Worm (Caenorhabditis elegans) whole organism, early embryonic: ENCODE data around the gene mrpl-48.

Experiments
- B0310.2 ChIP-seq: sonication (generic microtip); optimal IDR thresholded peaks from 2 replicates; lab custom pipeline; 2016; ENCODE audit warnings: mild to moderate bottlenecking, missing genetic modification characterization, missing compliant biosample characterization
- F13C5.2 ChIP-seq: sonication (generic microtip); optimal IDR thresholded peaks from 2 replicates; lab custom pipeline; 2017; ENCODE audit warnings: mild to moderate bottlenecking, missing genetic modification characterization, inconsistent platforms, missing compliant biosample characterization
- aly-1 ChIP-seq: sonication (generic microtip); optimal IDR thresholded peaks from 2 replicates; lab custom pipeline; 2016; ENCODE audit warnings: missing genetic modification characterization, missing compliant biosample characterization
- ama-1 ChIP-seq: fragments of 150-350 bp; optimal IDR thresholded peaks from 2 replicates; lab custom pipeline; 2014
- ceh-13 ChIP-seq: fragments of 200-800 bp; sonication (Bioruptor generic); optimal IDR thresholded peaks from 2 replicates; lab custom pipeline; 2018; ENCODE audit warnings: mild to moderate bottlenecking, missing genetic modification characterization, missing compliant biosample characterization
- ceh-36 ChIP-seq: sonication (generic microtip); optimal IDR thresholded peaks from 2 replicates; lab custom pipeline; 2016; ENCODE audit warnings: missing genetic modification characterization, inconsistent platforms, missing compliant biosample characterization
- ets-7 ChIP-seq: sonication (generic microtip); optimal IDR thresholded peaks from 2 replicates; lab custom pipeline; 2016; ENCODE audit warnings: missing genotype, missing genetic modification characterization, missing compliant biosample characterization
- flt-1 ChIP-seq: fragments of 200-800 bp; sonication (Bioruptor generic); IDR thresholded peaks from 2 replicates; pipeline ENCODE4 v1.3.6; 2022; ENCODE audit warnings: missing genetic modification characterization, missing compliant biosample characterization
- hmbx-1 ChIP-seq: sonication (generic microtip); optimal IDR thresholded peaks from 2 replicates; lab custom pipeline; 2016; ENCODE audit warnings: mild to moderate bottlenecking, missing genetic modification characterization, missing compliant biosample characterization
- hmg-4 ChIP-seq: fragments of 200-800 bp; sonication (Bioruptor generic); optimal IDR thresholded peaks from 2 replicates; lab custom pipeline; 2018; ENCODE audit warnings: mild to moderate bottlenecking, missing genetic modification characterization, missing compliant biosample characterization
- hnd-1 ChIP-seq: sonication (generic microtip); optimal IDR thresholded peaks from 2 replicates; lab custom pipeline; 2016; ENCODE audit warnings: missing genetic modification characterization, missing compliant biosample characterization
- pes-1 ChIP-seq: fragments of 200-800 bp; sonication (Bioruptor generic); IDR thresholded peaks from 2 replicates; pipeline ENCODE4 v1.3.6; 2022; ENCODE audit warnings: missing genetic modification reagents, missing genetic modification characterization, missing compliant biosample characterization
- scrt-1 ChIP-seq: fragments of 200-800 bp; sonication (Bioruptor generic); IDR thresholded peaks from 2 replicates; pipeline ENCODE4 v1.3.6; 2022; ENCODE audit warnings: missing genetic modification characterization, missing compliant biosample characterization
- sea-1 ChIP-seq: fragments of 200-800 bp; sonication (Bioruptor generic); conservative IDR thresholded peaks from 2 replicates; pipeline ENCODE4 v1.3.6; 2022; ENCODE audit warnings: missing genetic modification characterization, missing compliant biosample characterization
- tbx-11 ChIP-seq: fragments of 200-800 bp; sonication (Bioruptor generic); IDR thresholded peaks from 2 replicates; pipeline ENCODE4 v1.3.6; 2022; ENCODE audit warnings: missing genetic modification characterization, missing compliant biosample characterization
- tbx-37 ChIP-seq: fragments of 200-800 bp; sonication (Bioruptor generic); conservative IDR thresholded peaks from 2 replicates; pipeline ENCODE4 v1.3.6; 2022; ENCODE audit warnings: missing genetic modification reagents, missing genetic modification characterization, missing compliant biosample characterization
- tra-4 ChIP-seq: sonication (generic microtip); optimal IDR thresholded peaks from 2 replicates; lab custom pipeline; 2017; ENCODE audit warnings: missing genetic modification characterization, missing compliant biosample characterization

The mrpl-48 gene

ce11 chrV:5613109-5613508 lies 19.6 kb downstream of the mrpl-48 start, which contains the start of gene lrpc-1:
Gene lrpc-1 (minus strand): TSS chrV:5613209.
- TF ChIP-seq pes-1 (GFP tag; lab: Robert Waterston, UW), result no peak
- TF ChIP-seq hmbx-1 (tag; lab: Kevin White, UChicago), result no peak
- no peak for TF ChIP-seq tbx-11 (GFP tag; lab: Robert Waterston, UW)
- TF ChIP-seq F13C5.2 (tag; lab: Kevin White, UChicago), result no peak
- no peak for TF ChIP-seq sea-1 (GFP tag; lab: Robert Waterston, UW)
- TF ChIP-seq tbx-37, result no peak
- no peak for TF ChIP-seq scrt-1 (GFP tag; lab: Robert Waterston, UW)
- TF ChIP-seq ets-7 (tag; lab: Kevin White, UChicago), result no peak
- no peak for TF ChIP-seq ceh-13 (GFP tag; lab: Kevin White, UChicago)
- no peak for TF ChIP-seq hmg-4 (GFP tag; lab: Kevin White, UChicago)
- TF ChIP-seq aly-1, result no peak
- no peak for TF ChIP-seq tra-4
- TF ChIP-seq ama-1 (lab: Kevin White, UChicago), result no peak
- TF ChIP-seq B0310.2, result no peak
- no peak for TF ChIP-seq ceh-36 (tag; lab: Kevin White, UChicago)
- TF ChIP-seq flt-1, result no peak
- no peak for TF ChIP-seq hnd-1

DNA sequence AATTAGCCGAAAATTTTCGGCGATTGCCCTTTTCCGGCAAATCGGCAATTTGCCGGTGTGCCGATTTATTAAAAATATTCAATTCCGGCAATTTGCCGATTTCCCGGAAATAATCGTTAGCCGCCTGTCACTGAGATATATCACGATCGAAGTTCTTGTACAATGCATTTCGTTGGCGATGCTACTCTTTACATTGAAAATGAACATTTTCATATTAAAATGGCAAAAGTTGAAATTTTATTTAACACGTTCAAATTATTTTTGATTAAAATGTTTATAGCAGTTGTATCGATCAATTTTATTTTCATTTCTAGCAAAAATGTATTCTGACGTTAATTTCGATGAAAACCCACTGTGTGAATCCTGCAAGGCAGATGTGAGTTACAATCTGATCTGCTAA lies 21.2 kb downstream of the mrpl-48 start, which contains the start of gene M03E7.3:
Gene M03E7.3 (plus strand): TSS at position 301 of the 400 bp plus-strand sequence.
- no peak for TF ChIP-seq scrt-1 (GFP tag; lab: Robert Waterston, UW)
- TF ChIP-seq pes-1 (GFP tag; lab: Robert Waterston, UW), result no peak
- TF ChIP-seq hmbx-1 (tag; lab: Kevin White, UChicago), result no peak
- no peak for TF ChIP-seq tra-4
- TF ChIP-seq ceh-36 (tag; lab: Kevin White, UChicago), result no peak

ce11 chrV:5617301-5617700 lies 23.8 kb downstream of the mrpl-48 start, which contains the start of gene M03E7.2:
Gene M03E7.2 (plus strand): TSS chrV:5617601.
- no peak for TF ChIP-seq B0310.2
- no peak for TF ChIP-seq hmbx-1 (tag; lab: Kevin White, UChicago)
- no peak for TF ChIP-seq hmg-4 (GFP tag; lab: Kevin White, UChicago)
- no peak for TF ChIP-seq ceh-36 (tag; lab: Kevin White, UChicago)
- TF ChIP-seq pes-1 (GFP tag; lab: Robert Waterston, UW), result no peak
- no peak for TF ChIP-seq ceh-13 (GFP tag; lab: Kevin White, UChicago)
- no peak for TF ChIP-seq aly-1
- no peak for TF ChIP-seq tra-4

ce11 chrV:5619372-5619771 lies 25.9 kb downstream of the mrpl-48 start:
- TF ChIP-seq pes-1 (GFP tag; lab: Robert Waterston, UW) (no peak), tbx-37 (no peak), F13C5.2 (tag; lab: Kevin White, UChicago) (no peak)

DNA sequence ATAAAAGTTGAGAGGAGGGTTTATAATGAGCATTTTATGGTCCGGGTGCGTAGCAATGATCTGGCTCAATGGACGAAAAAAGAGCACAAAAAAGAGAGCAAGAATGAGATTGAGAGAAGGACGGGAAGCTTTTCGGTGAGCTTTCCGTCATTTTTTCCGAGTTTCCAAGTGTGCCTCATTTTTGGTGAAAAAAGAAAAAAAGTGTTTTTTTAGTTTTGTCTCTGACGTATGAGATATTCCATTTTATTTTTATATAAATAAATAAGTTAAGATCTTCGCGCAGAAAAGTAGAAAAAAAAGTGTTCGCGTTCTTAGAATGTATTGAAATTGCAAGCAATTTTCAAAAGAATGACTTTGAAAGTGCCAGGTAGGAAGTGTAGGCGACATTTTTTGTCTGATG lies 26.5 kb downstream of the mrpl-48 start, which contains the start of gene memb-2:
Gene memb-2 (minus strand): TSS at position 101 of the 400 bp plus-strand sequence.
- TF ChIP-seq scrt-1 (GFP tag; lab: Robert Waterston, UW) (no peak), pes-1 (GFP tag; lab: Robert Waterston, UW) (no peak), F13C5.2 (tag; lab: Kevin White, UChicago) (no peak), sea-1 (GFP tag; lab: Robert Waterston, UW) (no peak), aly-1 (no peak), ceh-13 (GFP tag; lab: Kevin White, UChicago) (no peak), hmbx-1 (tag; lab: Kevin White, UChicago) (no peak), ceh-36 (tag; lab: Kevin White, UChicago) (no peak), tbx-11 (GFP tag; lab: Robert Waterston, UW) (no peak), tra-4 (no peak), tbx-37 (no peak), B0310.2 (no peak), ama-1 (lab: Kevin White, UChicago) (no peak)

DNA sequence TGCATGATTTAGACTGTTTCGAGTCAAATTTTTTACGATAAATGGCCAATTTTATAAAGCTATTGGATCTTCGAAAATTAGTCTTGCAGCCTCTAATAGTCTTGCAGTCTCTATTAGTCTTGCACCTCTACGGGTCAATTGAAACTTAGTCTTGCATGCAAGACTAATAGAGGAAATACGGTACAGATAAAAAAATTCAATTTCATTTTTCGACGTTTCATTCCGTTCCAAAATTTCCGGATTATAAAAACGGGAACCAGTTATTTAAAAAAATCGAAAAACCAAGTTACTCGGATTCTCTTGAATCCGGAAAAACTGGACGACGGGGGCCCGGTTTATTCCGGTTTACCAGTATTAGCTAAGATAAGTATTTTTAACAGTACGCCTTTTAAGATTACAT lies 27.9 kb downstream of the mrpl-48 start, which contains the start of gene M03E7.1:
Gene M03E7.1 (plus strand): TSS at position 301 of the 400 bp plus-strand sequence.
- TF ChIP-seq aly-1 (no peak), pes-1 (GFP tag; lab: Robert Waterston, UW) (no peak), tbx-37 (no peak), B0310.2 (no peak), ceh-36 (tag; lab: Kevin White, UChicago) (no peak), flt-1 (no peak), hnd-1 (no peak), hmbx-1 (tag; lab: Kevin White, UChicago) (no peak), F13C5.2 (tag; lab: Kevin White, UChicago) (no peak), ama-1 (lab: Kevin White, UChicago) (no peak), ceh-13 (GFP tag; lab: Kevin White, UChicago) (no peak), sea-1 (GFP tag; lab: Robert Waterston, UW) (no peak), tra-4 (no peak), scrt-1 (GFP tag; lab: Robert Waterston, UW) (no peak), hmg-4 (GFP tag; lab: Kevin White, UChicago) (no peak), ets-7 (tag; lab: Kevin White, UChicago) (no peak), tbx-11 (GFP tag; lab: Robert Waterston, UW) (no peak)

DNA sequence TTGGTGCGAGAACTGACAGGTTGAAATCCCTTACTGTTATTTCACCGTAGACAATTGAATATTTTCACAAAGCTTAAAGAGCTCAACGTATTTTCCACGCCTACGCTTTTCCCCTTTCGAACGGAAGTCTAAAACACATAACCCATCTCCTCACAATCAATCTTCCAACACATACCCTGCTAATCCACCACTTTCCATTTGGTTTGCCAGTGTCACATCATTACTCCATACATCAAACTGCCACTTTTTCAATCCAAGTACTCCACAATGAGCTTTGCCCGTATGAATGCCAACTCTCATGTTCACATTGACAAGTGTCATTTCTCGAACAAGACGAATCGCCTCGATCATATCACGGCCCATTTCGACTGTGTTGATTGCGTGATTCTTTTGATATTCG lies 34.5 kb downstream of the mrpl-48 start:
- TF ChIP-seq pes-1 (GFP tag; lab: Robert Waterston, UW) (no peak), F13C5.2 (tag; lab: Kevin White, UChicago) (no peak), ceh-36 (tag; lab: Kevin White, UChicago) (no peak), aly-1 (no peak), ama-1 (lab: Kevin White, UChicago) (no peak), sea-1 (GFP tag; lab: Robert Waterston, UW) (no peak), hmg-4 (GFP tag; lab: Kevin White, UChicago) (no peak), tra-4 (no peak), tbx-11 (GFP tag; lab: Robert Waterston, UW) (no peak), hnd-1 (no peak)

- TF ChIP-seq B0310.2, result no peak
- TF ChIP-seq hmbx-1 (tag; lab: Kevin White, UChicago), result no peak
- no peak for TF ChIP-seq flt-1
- no peak for TF ChIP-seq tbx-11 (GFP tag; lab: Robert Waterston, UW)
- TF ChIP-seq tra-4, result no peak
- TF ChIP-seq ets-7 (tag; lab: Kevin White, UChicago), result no peak
- no peak for TF ChIP-seq pes-1 (GFP tag; lab: Robert Waterston, UW)
These were observed 37.3 kb downstream of the mrpl-48 start, which contains the start of gene acy-4 for ce11 chrV:5630792-5631191. Gene acy-4 (minus strand): TSS chrV:5630892.
